Fruit fly (Drosophila melanogaster) whole organism, embryonic: ENCODE measurements around the gene CG1983.

Experiments used
- Ada2b ChIP-seq: fragments of 200-800 bp; sonication (Bioruptor generic); IDR thresholded peaks from 2 replicates; pipeline ENCODE4 v1.3.6; 2022; ENCODE audit warnings: missing biosample characterization, missing genetic modification characterization
- CG10462 ChIP-seq: fragments of 200-800 bp; sonication (Bioruptor generic); optimal IDR thresholded peaks from 2 replicates; lab custom pipeline; 2016; ENCODE audit warnings: missing biosample characterization, missing genetic modification characterization
- CG10565 ChIP-seq: fragments of 200-800 bp; sonication (Bioruptor generic); optimal IDR thresholded peaks from 3 replicates; lab custom pipeline; 2016; ENCODE audit warnings: missing biosample characterization, mild to moderate bottlenecking, missing genetic modification characterization
- CG10979 ChIP-seq: fragments of 200-800 bp; sonication (Bioruptor generic); optimal IDR thresholded peaks from 2 replicates; lab custom pipeline; 2018; ENCODE audit warnings: missing biosample characterization, mild to moderate bottlenecking, missing genetic modification characterization, moderate library complexity
- CG11398 ChIP-seq: fragments of 200-800 bp; sonication (Bioruptor generic); optimal IDR thresholded peaks from 2 replicates; lab custom pipeline; 2016; ENCODE audit warnings: missing biosample characterization, missing genetic modification characterization
- CG11695 ChIP-seq: fragments of 200-800 bp; sonication (Bioruptor generic); IDR thresholded peaks from 3 replicates; pipeline ENCODE4 v1.3.6; 2022; ENCODE audit warnings: missing biosample characterization, missing genetic modification characterization
- CG12942 ChIP-seq: fragments of 200-800 bp; sonication (Bioruptor generic); optimal IDR thresholded peaks from 3 replicates; lab custom pipeline; 2016; ENCODE audit warnings: missing biosample characterization, missing genetic modification characterization
- CG13123 ChIP-seq: fragments of 200-800 bp; sonication (Bioruptor generic); optimal IDR thresholded peaks from 2 replicates; lab custom pipeline; 2016; ENCODE audit warnings: missing biosample characterization, missing genetic modification characterization
- CG14710 ChIP-seq: fragments of 200-800 bp; sonication (Bioruptor generic); optimal IDR thresholded peaks from 3 replicates; lab custom pipeline; 2019; ENCODE audit warnings: missing biosample characterization, mild to moderate bottlenecking, missing genetic modification characterization, moderate library complexity
- CG15073 ChIP-seq: fragments of 200-800 bp; sonication (Bioruptor generic); optimal IDR thresholded peaks from 2 replicates; lab custom pipeline; 2016; ENCODE audit warnings: missing biosample characterization, missing genetic modification characterization
- CG1529 ChIP-seq: fragments of 200-800 bp; sonication (Bioruptor generic); optimal IDR thresholded peaks from 3 replicates; lab custom pipeline; 2018; ENCODE audit warnings: missing biosample characterization, missing genetic modification characterization
- CG18262 ChIP-seq: fragments of 200-800 bp; optimal IDR thresholded peaks from 3 replicates; lab custom pipeline; 2019; ENCODE audit warnings: missing biosample characterization, mild to moderate bottlenecking, missing genetic modification characterization, moderate library complexity
- CG18599 ChIP-seq: fragments of 200-800 bp; sonication (Bioruptor generic); optimal IDR thresholded peaks from 3 replicates; lab custom pipeline; 2017; ENCODE audit warnings: missing biosample characterization, missing genetic modification characterization, mild to moderate bottlenecking, moderate library complexity, missing genetic modification reagents
- CG18619 ChIP-seq: fragments of 200-800 bp; sonication (Bioruptor generic); optimal IDR thresholded peaks from 3 replicates; lab custom pipeline; 2017; ENCODE audit warnings: missing biosample characterization, mild to moderate bottlenecking, missing genetic modification characterization
- CG2889 ChIP-seq: fragments of 200-800 bp; sonication (Bioruptor generic); IDR thresholded peaks from 3 replicates; pipeline ENCODE4 v1.3.6; 2022; ENCODE audit warnings: missing biosample characterization, missing genetic modification characterization
- CG33213 ChIP-seq: fragments of 200-800 bp; sonication (Bioruptor generic); optimal IDR thresholded peaks from 3 replicates; lab custom pipeline; 2016; ENCODE audit warnings: missing biosample characterization, missing genetic modification characterization
- CG34224 ChIP-seq: fragments of 200-800 bp; sonication (Bioruptor generic); IDR thresholded peaks from 3 replicates; pipeline ENCODE4 v1.3.6; 2022; ENCODE audit warnings: missing biosample characterization, missing genetic modification characterization; ENCODE audit not compliant: partially characterized antibody
- CG4617 ChIP-seq: fragments of 200-800 bp; sonication (Bioruptor generic); optimal IDR thresholded peaks from 3 replicates; lab custom pipeline; 2016; ENCODE audit warnings: missing biosample characterization, missing genetic modification characterization, borderline replicate concordance
- CG4707 ChIP-seq: fragments of 200-800 bp; sonication (Bioruptor generic); optimal IDR thresholded peaks from 2 replicates; lab custom pipeline; 2018; ENCODE audit warnings: missing biosample characterization, mild to moderate bottlenecking, missing genetic modification characterization, moderate library complexity
- CG4730 ChIP-seq: fragments of 200-800 bp; sonication (Bioruptor generic); IDR thresholded peaks from 2 replicates; pipeline ENCODE4 v1.3.6; 2022; ENCODE audit warnings: missing biosample characterization, missing genetic modification characterization
- CG5180 ChIP-seq: fragments of 200-800 bp; sonication (Bioruptor generic); optimal IDR thresholded peaks from 3 replicates; lab custom pipeline; 2017; ENCODE audit warnings: missing biosample characterization, missing genetic modification characterization, mild to moderate bottlenecking, moderate library complexity, missing genetic modification reagents
- CG6791 ChIP-seq: fragments of 200-800 bp; sonication (Bioruptor generic); IDR thresholded peaks from 3 replicates; pipeline ENCODE4 v1.3.6; 2022; ENCODE audit warnings: missing biosample characterization, missing genetic modification characterization; ENCODE audit not compliant: partially characterized antibody
- CG8290 ChIP-seq, 3 experiments: fragments of 200-800 bp; sonication (Bioruptor generic); optimal IDR thresholded peaks; 2 replicates each; lab custom pipeline; 2016 to 2019; ENCODE audit warnings: missing biosample characterization in 3 of 3, missing genetic modification characterization in 3 of 3, mild to moderate bottlenecking in 2 of 3, moderate library complexity in 1 of 3
- ERR ChIP-seq: fragments of 200-800 bp; sonication (Bioruptor generic); optimal IDR thresholded peaks from 2 replicates; lab custom pipeline; 2016; ENCODE audit warnings: missing biosample characterization, missing genetic modification characterization
- HHEX ChIP-seq: fragments of 200-800 bp; sonication (Bioruptor generic); optimal IDR thresholded peaks from 3 replicates; lab custom pipeline; 2017; ENCODE audit warnings: missing biosample characterization, mild to moderate bottlenecking, missing genetic modification characterization, missing genetic modification reagents
- Hsf ChIP-seq: fragments of 200-800 bp; sonication (Bioruptor generic); optimal IDR thresholded peaks from 3 replicates; lab custom pipeline; 2016; ENCODE audit warnings: missing biosample characterization, missing genetic modification characterization
- NC2α ChIP-seq: fragments of 200-800 bp; sonication (Bioruptor generic); optimal IDR thresholded peaks from 2 replicates; lab custom pipeline; 2016; ENCODE audit warnings: missing biosample characterization, missing genetic modification characterization
- Scr ChIP-seq: fragments of 200-800 bp; sonication (Bioruptor generic); IDR thresholded peaks from 2 replicates; pipeline ENCODE4 v1.3.6; 2022; ENCODE audit warnings: missing biosample characterization, missing genetic modification characterization; ENCODE audit not compliant: partially characterized antibody
- Trl ChIP-seq, 3 experiments: fragments of >200 bp in 2 of 3; fragments of 200-800 bp in 1 of 3; sonication (Bioruptor generic) in 1 of 3; optimal IDR thresholded peaks; 2 replicates in 1 of 3; 3 replicates in 2 of 3; lab custom pipeline; 2016 to 2017; ENCODE audit warnings: missing biosample characterization in 1 of 3, missing genetic modification characterization in 1 of 3
- Xrp1 ChIP-seq: fragments of 200-800 bp; sonication (Bioruptor generic); IDR thresholded peaks from 2 replicates; pipeline ENCODE4 v1.3.6; 2022; ENCODE audit warnings: missing biosample characterization, missing genetic modification characterization
- YL-1 ChIP-seq: fragments of 200-800 bp; sonication (Bioruptor generic); optimal IDR thresholded peaks from 3 replicates; lab custom pipeline; 2017; ENCODE audit warnings: missing biosample characterization, mild to moderate bottlenecking, missing genetic modification characterization
- abd-A ChIP-seq: fragments of 200-800 bp; sonication (Bioruptor generic); optimal IDR thresholded peaks from 3 replicates; lab custom pipeline; 2019; ENCODE audit warnings: missing biosample characterization, mild to moderate bottlenecking, missing genetic modification characterization, moderate library complexity
- ap ChIP-seq: fragments of 200-800 bp; sonication (Bioruptor generic); IDR thresholded peaks from 2 replicates; pipeline ENCODE4 v1.3.6; 2022; ENCODE audit warnings: missing biosample characterization, missing genetic modification characterization
- chm ChIP-seq: fragments of 200-800 bp; sonication (Bioruptor generic); IDR thresholded peaks from 2 replicates; pipeline ENCODE4 v1.3.6; 2022; ENCODE audit warnings: missing biosample characterization, missing genetic modification characterization
- eyg ChIP-seq: fragments of 200-800 bp; sonication (Bioruptor generic); optimal IDR thresholded peaks from 3 replicates; lab custom pipeline; 2016; ENCODE audit warnings: missing biosample characterization, missing genetic modification characterization
- gcm2 ChIP-seq: fragments of 200-800 bp; sonication (Bioruptor generic); optimal IDR thresholded peaks from 2 replicates; lab custom pipeline; 2016; ENCODE audit warnings: missing biosample characterization, missing genetic modification characterization
- gem ChIP-seq: fragments of 200-800 bp; sonication (Bioruptor generic); optimal IDR thresholded peaks from 2 replicates; lab custom pipeline; 2019; ENCODE audit warnings: missing biosample characterization, mild to moderate bottlenecking, missing genetic modification characterization, moderate library complexity
- gt ChIP-seq: fragments of 200-800 bp; sonication (Bioruptor generic); IDR thresholded peaks from 2 replicates; pipeline ENCODE4 v1.3.6; 2022; ENCODE audit warnings: missing biosample characterization, missing genetic modification characterization
- lmd ChIP-seq: fragments of 200-800 bp; sonication (Bioruptor generic); IDR thresholded peaks from 2 replicates; pipeline ENCODE4 v1.3.6; 2022; ENCODE audit warnings: missing biosample characterization, missing genetic modification characterization
- p53 ChIP-seq: fragments of 200-800 bp; sonication (Bioruptor generic); optimal IDR thresholded peaks from 2 replicates; lab custom pipeline; 2016; ENCODE audit warnings: missing biosample characterization, missing genetic modification characterization
- pnt ChIP-seq: fragments of 200-800 bp; sonication (Bioruptor generic); optimal IDR thresholded peaks from 3 replicates; lab custom pipeline; 2016; ENCODE audit warnings: missing biosample characterization, missing genetic modification characterization
- pros ChIP-seq: fragments of 200-800 bp; sonication (Bioruptor generic); optimal IDR thresholded peaks from 3 replicates; lab custom pipeline; 2019; ENCODE audit warnings: missing biosample characterization, mild to moderate bottlenecking, missing genetic modification characterization, moderate library complexity
- ranshi ChIP-seq: fragments of 200-800 bp; sonication (Bioruptor generic); IDR thresholded peaks from 2 replicates; pipeline ENCODE4 v1.3.6; 2022; ENCODE audit warnings: missing biosample characterization, missing genetic modification characterization
- ro ChIP-seq: fragments of 200-800 bp; sonication (Bioruptor generic); IDR thresholded peaks from 2 replicates; pipeline ENCODE4 v1.3.6; 2022; ENCODE audit warnings: missing biosample characterization, missing genetic modification characterization
- sens ChIP-seq: fragments of 200-800 bp; sonication (Bioruptor generic); peaks from one replicate; lab custom pipeline; 2016; ENCODE audit warnings: missing biosample characterization, missing genetic modification characterization
- seq ChIP-seq: fragments of 200-800 bp; sonication (Bioruptor generic); IDR thresholded peaks from 2 replicates; pipeline ENCODE4 v1.3.6; 2022; ENCODE audit warnings: missing biosample characterization, missing genetic modification characterization
- yki ChIP-seq: fragments of >200 bp; optimal IDR thresholded peaks from 3 replicates; lab custom pipeline; 2018
- zen2 ChIP-seq: fragments of 200-800 bp; sonication (Bioruptor generic); IDR thresholded peaks from 3 replicates; pipeline ENCODE4 v1.3.6; 2022; ENCODE audit warnings: missing biosample characterization, missing genetic modification characterization; ENCODE audit not compliant: partially characterized antibody

Gene CG1983

DNA sequence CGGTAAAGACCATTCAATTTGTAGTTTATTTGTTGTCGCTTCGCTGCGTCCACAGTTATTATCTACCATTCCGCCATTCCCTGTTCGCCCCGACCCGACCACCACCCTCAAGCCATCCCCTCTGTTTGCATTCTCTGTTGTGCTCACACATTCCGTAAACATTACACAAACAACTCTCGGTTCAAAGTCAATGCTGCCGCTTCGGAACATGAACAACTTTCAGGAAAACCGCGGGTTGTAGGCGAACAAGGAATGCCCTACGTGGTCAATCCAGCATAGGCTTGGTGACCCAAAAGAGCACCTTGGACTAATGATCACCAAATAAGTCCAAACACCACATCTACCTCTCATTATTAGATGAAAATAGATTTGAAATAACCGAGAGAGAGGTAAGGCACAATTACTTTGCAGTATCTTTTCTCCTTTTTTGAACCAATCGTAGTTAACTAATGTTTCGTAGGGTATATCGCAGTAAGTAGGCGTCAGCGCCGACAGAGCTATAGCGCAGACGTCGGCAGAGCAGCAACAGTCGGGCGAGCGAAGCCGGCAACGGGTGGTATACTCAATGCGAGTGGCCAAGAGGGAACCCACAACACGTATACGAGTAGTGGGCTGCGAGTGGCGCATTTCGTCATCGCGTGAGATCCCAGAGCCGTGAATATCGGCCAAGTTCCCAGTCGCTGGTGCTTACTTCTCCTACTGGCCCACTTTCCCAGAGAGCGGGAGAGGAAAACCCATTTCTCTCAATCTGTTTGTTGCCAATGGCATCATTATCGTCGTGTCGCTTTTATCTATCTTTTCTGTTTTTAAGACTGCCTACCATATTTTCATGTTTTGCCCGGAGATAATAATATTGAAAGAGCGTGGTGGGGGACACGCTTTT is 25.8 kb upstream of the CG1983 start (continued):
- TF ChIP-seq Ada2b (GFP tag; lab: Robert Waterston, UW) (peak; percentile 97), p53 (GFP tag; lab: Kevin White, UChicago) (peak; percentile 95), CG11695 (GFP tag; lab: Robert Waterston, UW) (peak; percentile 93), gcm2 (GFP tag; lab: Kevin White, UChicago) (peak; percentile 66), yki (no peak), CG8290 (GFP tag; optimal IDR thresholded peaks at IDR 0.05; lab: Kevin White, UChicago) (peak; percentile 89), CG8290 (tag; optimal IDR thresholded peaks at IDR 0.05; lab: Kevin White, UChicago) (peak; percentile 29 to 94), CG15073 (peak; percentile 44), CG5180 (GFP tag; lab: Kevin White, UChicago) (peak; percentile 87), NC2α (peak; percentile 90), chm (GFP tag; lab: Robert Waterston, UW) (peak; percentile 52; the same call in 1 of the 2 replicates), Scr (GFP tag; lab: Robert Waterston, UW) (0 out of 2 replicates have a peak, but pooled peaks have one; percentile 24), CG4617 (GFP tag; lab: Kevin White, UChicago) (peak; percentile 83), CG10462 (GFP tag; lab: Kevin White, UChicago) (peak; percentile 83), gt (GFP tag; lab: Robert Waterston, UW) (peak; percentile 78), ERR (peak; percentile 97), lmd (peak; percentile 96), Trl (optimal IDR thresholded peaks at IDR 0.05; lab: Kevin White, UChicago) (peak; percentile 65 to 83), Trl (GFP tag; optimal IDR thresholded peaks at IDR 0.05; lab: Kevin White, UChicago) (peak; percentile 97), CG6791 (GFP tag; lab: Robert Waterston, UW) (no peak), eyg (GFP tag; lab: Kevin White, UChicago) (peak; percentile 97), HHEX (GFP tag; lab: Kevin White, UChicago) (peak; percentile 96), abd-A (peak; percentile 96), ro (GFP tag; lab: Robert Waterston, UW) (peak; percentile 85), seq (GFP tag; lab: Robert Waterston, UW) (peak; percentile 92), CG11398 (GFP tag; lab: Kevin White, UChicago) (peak; percentile 93), CG12942 (GFP tag; lab: Kevin White, UChicago) (peak; percentile 93), CG13123 (GFP tag; lab: Kevin White, UChicago) (peak; percentile 77), pnt (GFP tag; lab: Kevin White, UChicago) (peak; percentile 97), CG10979 (peak; percentile 97), CG4730 (GFP tag; lab: Robert Waterston, UW) (peak; percentile 88), CG33213 (GFP tag; lab: Kevin White, UChicago) (peak; percentile 97), ranshi (GFP tag; lab: Robert Waterston, UW) (peak; percentile 98), Xrp1 (peak; percentile 93), gem (tag; lab: Kevin White, UChicago) (peak; percentile 96), pros (GFP tag; lab: Kevin White, UChicago) (peak; percentile 7), CG10565 (GFP tag; lab: Kevin White, UChicago) (peak; percentile 93), sens (GFP tag; lab: Kevin White, UChicago) (peak; percentile 100), zen2 (GFP tag; lab: Robert Waterston, UW) (no peak), CG4707 (GFP tag; lab: Kevin White, UChicago) (peak; percentile 60), CG18599 (GFP tag; lab: Kevin White, UChicago) (peak; percentile 98), ap (GFP tag; lab: Robert Waterston, UW) (peak; percentile 96), CG2889 (GFP tag; lab: Robert Waterston, UW) (peak; percentile 73; the same call in 1 of the 3 replicates), YL-1 (GFP tag; lab: Kevin White, UChicago) (peak; percentile 56), CG14710 (tag; lab: Kevin White, UChicago) (peak; percentile 95), Hsf (GFP tag; lab: Kevin White, UChicago) (peak; percentile 93), CG34224 (peak; percentile 32; the same call in 1 of the 3 replicates), CG18619 (GFP tag; lab: Kevin White, UChicago) (peak; percentile 90), CG18262 (tag; lab: Kevin White, UChicago) (peak; percentile 94), CG1529 (GFP tag; lab: Kevin White, UChicago) (peak; percentile 74)
